Worm (Caenorhabditis elegans) whole organism, young adult: ENCODE data around the gene nhr-40.

Source experiments
- C17E4.6 ChIP-seq: fragments of 200-800 bp; sonication (Bioruptor generic); IDR thresholded peaks from 2 replicates; pipeline ENCODE4 v1.3.6; 2022; ENCODE audit warnings: missing genetic modification reagents, missing genetic modification characterization, missing compliant biosample characterization
- F10E7.11 ChIP-seq: sonication (generic microtip); optimal IDR thresholded peaks from 2 replicates; lab custom pipeline; 2017; ENCODE audit warnings: mild to moderate bottlenecking, missing genetic modification characterization, moderate library complexity, missing compliant biosample characterization
- F33H1.4 ChIP-seq: fragments of 200-800 bp; sonication (Bioruptor generic); IDR thresholded peaks from 2 replicates; pipeline ENCODE4 v1.3.6; 2022; ENCODE audit warnings: missing genetic modification reagents, missing genetic modification characterization, missing compliant biosample characterization
- F37B4.10 ChIP-seq: fragments of 200-800 bp; sonication (Bioruptor generic); IDR thresholded peaks from 2 replicates; pipeline ENCODE4 v1.3.6; 2022; ENCODE audit warnings: missing genetic modification characterization, missing compliant biosample characterization
- F52B5.7 ChIP-seq: sonication (generic microtip); optimal IDR thresholded peaks from 2 replicates; lab custom pipeline; 2016; ENCODE audit warnings: mild to moderate bottlenecking, missing genetic modification characterization, missing compliant biosample characterization
- F55B11.4 ChIP-seq: sonication (generic microtip); optimal IDR thresholded peaks from 2 replicates; lab custom pipeline; 2016; ENCODE audit warnings: missing compliant biosample characterization, missing genetic modification characterization, borderline replicate concordance; ENCODE audit not compliant: insufficient read depth
- K11D2.4 ChIP-seq: fragments of 200-800 bp; sonication (Bioruptor generic); IDR thresholded peaks from 2 replicates; pipeline ENCODE4 v1.3.6; 2022; ENCODE audit warnings: missing genetic modification reagents, missing genetic modification characterization, missing compliant biosample characterization
- K12H6.12 ChIP-seq: fragments of 200-800 bp; sonication (Bioruptor generic); optimal IDR thresholded peaks from 2 replicates; lab custom pipeline; 2018; ENCODE audit warnings: mild to moderate bottlenecking, missing genetic modification characterization, missing compliant biosample characterization
- Y53F4B.3 ChIP-seq: fragments of 200-800 bp; sonication (Bioruptor generic); IDR thresholded peaks from 2 replicates; pipeline ENCODE4 v1.3.6; 2022; ENCODE audit warnings: missing genetic modification reagents, missing genetic modification characterization, missing compliant biosample characterization
- Y53G8AR.9 ChIP-seq: fragments of 200-800 bp; sonication (Bioruptor generic); conservative IDR thresholded peaks from 2 replicates; pipeline ENCODE4 v1.3.6; 2022; ENCODE audit warnings: missing genetic modification reagents, missing genetic modification characterization, missing compliant biosample characterization
- ZK185.1 ChIP-seq: sonication (generic microtip); optimal IDR thresholded peaks from 2 replicates; lab custom pipeline; 2016; ENCODE audit warnings: mild to moderate bottlenecking, missing genetic modification characterization, missing compliant biosample characterization; ENCODE audit not compliant: poor library complexity, severe bottlenecking
- aptf-2 ChIP-seq: fragments of 200-800 bp; sonication (Bioruptor generic); conservative IDR thresholded peaks from 2 replicates; pipeline ENCODE4 v1.3.6; 2022; ENCODE audit warnings: missing genetic modification reagents, missing genetic modification characterization, missing compliant biosample characterization
- attf-5 ChIP-seq: fragments of 200-800 bp; sonication (Bioruptor generic); optimal IDR thresholded peaks from 2 replicates; lab custom pipeline; 2018; ENCODE audit warnings: mild to moderate bottlenecking, missing genetic modification characterization, missing compliant biosample characterization
- bed-1 ChIP-seq: fragments of 200-800 bp; sonication (Bioruptor generic); IDR thresholded peaks from 2 replicates; pipeline ENCODE4 v1.3.6; 2022; ENCODE audit warnings: missing genetic modification reagents, missing genetic modification characterization, missing compliant biosample characterization
- ceh-27 ChIP-seq: fragments of 200-800 bp; sonication (Bioruptor generic); optimal IDR thresholded peaks from 2 replicates; lab custom pipeline; 2018; ENCODE audit warnings: mild to moderate bottlenecking, missing genetic modification characterization, moderate library complexity, missing compliant biosample characterization
- ceh-79 ChIP-seq: sonication (generic microtip); optimal IDR thresholded peaks from 2 replicates; lab custom pipeline; 2017; ENCODE audit warnings: mild to moderate bottlenecking, missing genetic modification characterization, missing compliant biosample characterization
- chd-7 ChIP-seq: sonication (generic microtip); optimal IDR thresholded peaks from 2 replicates; lab custom pipeline; 2016; ENCODE audit warnings: mild to moderate bottlenecking, missing genetic modification characterization, moderate library complexity, missing compliant biosample characterization
- die-1 ChIP-seq: sonication (generic microtip); optimal IDR thresholded peaks from 2 replicates; lab custom pipeline; 2016; ENCODE audit warnings: missing genotype, mild to moderate bottlenecking, missing genetic modification characterization, missing compliant biosample characterization
- dox-1 ChIP-seq: fragments of 200-800 bp; sonication (Bioruptor generic); IDR thresholded peaks from 2 replicates; pipeline ENCODE4 v1.3.6; 2022; ENCODE audit warnings: missing genetic modification reagents, missing genetic modification characterization, missing compliant biosample characterization
- dpff-1 ChIP-seq: sonication (generic microtip); optimal IDR thresholded peaks from 2 replicates; lab custom pipeline; 2017; ENCODE audit warnings: mild to moderate bottlenecking, missing genetic modification characterization, missing compliant biosample characterization
- dpl-1 ChIP-seq: fragments of 150-350 bp; optimal IDR thresholded peaks from 2 replicates; lab custom pipeline; 2014; ENCODE audit warnings: missing biosample characterization, missing genetic modification reagents, missing genetic modification characterization
- ekl-4 ChIP-seq: fragments of 200-800 bp; sonication (Bioruptor generic); IDR thresholded peaks from 2 replicates; pipeline ENCODE4 v1.3.6; 2022; ENCODE audit warnings: missing genetic modification reagents, missing genetic modification characterization, missing compliant biosample characterization
- fkh-3 ChIP-seq: sonication (generic microtip); optimal IDR thresholded peaks from 2 replicates; lab custom pipeline; 2016; ENCODE audit warnings: mild to moderate bottlenecking, missing genetic modification characterization, missing compliant biosample characterization
- him-1 ChIP-seq: sonication (generic microtip); optimal IDR thresholded peaks from 2 replicates; lab custom pipeline; 2016; ENCODE audit warnings: missing genotype, missing genetic modification reagents, missing genetic modification characterization, missing compliant biosample characterization
- hlh-12 ChIP-seq: sonication (generic microtip); optimal IDR thresholded peaks from 2 replicates; lab custom pipeline; 2016; ENCODE audit warnings: missing genetic modification characterization, missing compliant biosample characterization
- hlh-26 ChIP-seq: fragments of 200-800 bp; sonication (Bioruptor generic); conservative IDR thresholded peaks from 2 replicates; pipeline ENCODE4 v1.3.6; 2022; ENCODE audit warnings: missing genetic modification reagents, missing genetic modification characterization, missing compliant biosample characterization
- hmg-20 ChIP-seq: fragments of 200-800 bp; sonication (Bioruptor generic); IDR thresholded peaks from 2 replicates; pipeline ENCODE4 v1.3.6; 2022; ENCODE audit warnings: missing genetic modification reagents, missing genetic modification characterization, missing compliant biosample characterization
- lag-1 ChIP-seq: fragments of 200-800 bp; sonication (Bioruptor generic); IDR thresholded peaks from 2 replicates; pipeline ENCODE4 v1.3.6; 2022; ENCODE audit warnings: missing genetic modification reagents, missing genetic modification characterization, missing compliant biosample characterization
- let-526 ChIP-seq: fragments of 200-800 bp; sonication (Bioruptor generic); IDR thresholded peaks from 2 replicates; pipeline ENCODE4 v1.3.6; 2022; ENCODE audit warnings: missing genetic modification reagents, missing genetic modification characterization, missing compliant biosample characterization
- let-607 ChIP-seq, 2 experiments: fragments of 200-800 bp in 1 of 2; sonication (Bioruptor generic) in 1 of 2; sonication (generic microtip) in 1 of 2; optimal IDR thresholded peaks; 2 replicates each; lab custom pipeline; 2016 to 2018; ENCODE audit warnings: mild to moderate bottlenecking in 2 of 2, missing compliant biosample characterization in 2 of 2, missing genetic modification characterization in 2 of 2, moderate library complexity in 2 of 2, missing genotype in 1 of 2
- lin-26 ChIP-seq: fragments of 200-800 bp; sonication (Bioruptor generic); IDR thresholded peaks from 2 replicates; pipeline ENCODE4 v1.3.6; 2022; ENCODE audit warnings: missing genetic modification reagents, missing genetic modification characterization, missing compliant biosample characterization
- lin-40 ChIP-seq: sonication (generic microtip); optimal IDR thresholded peaks from 2 replicates; lab custom pipeline; 2016; ENCODE audit warnings: missing genetic modification characterization, mild to moderate bottlenecking, missing compliant biosample characterization, missing genotype, missing genetic modification reagents
- lir-1 ChIP-seq: fragments of 200-800 bp; sonication (Bioruptor generic); conservative IDR thresholded peaks from 2 replicates; pipeline ENCODE4 v1.3.6; 2022; ENCODE audit warnings: missing genetic modification reagents, missing genetic modification characterization, missing compliant biosample characterization
- madf-6 ChIP-seq: fragments of 200-800 bp; sonication (Bioruptor generic); IDR thresholded peaks from 2 replicates; pipeline ENCODE4 v1.3.6; 2022; ENCODE audit warnings: missing genetic modification reagents, missing genetic modification characterization, missing compliant biosample characterization
- madf-8 ChIP-seq: fragments of 200-800 bp; sonication (Bioruptor generic); conservative IDR thresholded peaks from 2 replicates; pipeline ENCODE4 v1.3.6; 2022; ENCODE audit warnings: missing genetic modification reagents, missing genetic modification characterization, missing compliant biosample characterization
- mcd-1 ChIP-seq: fragments of 200-800 bp; sonication (Bioruptor generic); IDR thresholded peaks from 2 replicates; pipeline ENCODE4 v1.3.6; 2022; ENCODE audit warnings: missing genetic modification reagents, missing genetic modification characterization, missing compliant biosample characterization
- nfya-1 ChIP-seq: sonication (generic microtip); optimal IDR thresholded peaks from 2 replicates; lab custom pipeline; 2017; ENCODE audit warnings: antibody characterized with exemption, missing compliant biosample characterization, missing genetic modification characterization, borderline replicate concordance; ENCODE audit not compliant: insufficient read depth
- nhr-27 ChIP-seq: fragments of 200-800 bp; sonication (Bioruptor generic); optimal IDR thresholded peaks from 2 replicates; lab custom pipeline; 2018; ENCODE audit warnings: mild to moderate bottlenecking, missing genetic modification characterization, moderate library complexity, missing compliant biosample characterization
- pbrm-1 ChIP-seq: fragments of 200-800 bp; sonication (Bioruptor generic); IDR thresholded peaks from 2 replicates; pipeline ENCODE4 v1.3.6; 2022; ENCODE audit warnings: missing genetic modification reagents, missing genetic modification characterization, missing compliant biosample characterization
- pha-4 ChIP-seq: fragments of 150-350 bp; sonication (generic microtip); optimal IDR thresholded peaks from 2 replicates; lab custom pipeline; 2014; ENCODE audit warnings: missing biosample characterization, missing genetic modification reagents, missing genetic modification characterization
- rec-8 ChIP-seq, 2 experiments: sonication (generic microtip); optimal IDR thresholded peaks; 2 replicates each; lab custom pipeline; 2016; ENCODE audit warnings: mild to moderate bottlenecking in 2 of 2, missing genetic modification characterization in 2 of 2, missing genetic modification reagents in 2 of 2, missing genotype in 2 of 2, missing biosample characterization in 1 of 2, missing compliant biosample characterization in 1 of 2, moderate library complexity in 1 of 2
- rpc-1 ChIP-seq, 2 experiments: fragments of 150-350 bp in 1 of 2; sonication (generic microtip) in 1 of 2; optimal IDR thresholded peaks; 2 replicates each; lab custom pipeline; 2014 to 2018; ENCODE audit warnings: missing biosample characterization in 1 of 2, missing genetic modification characterization in 1 of 2, missing genetic modification reagents in 1 of 2, missing genotype in 1 of 2
- sdz-38 ChIP-seq: sonication (generic microtip); optimal IDR thresholded peaks from 2 replicates; lab custom pipeline; 2016; ENCODE audit warnings: missing genotype, missing genetic modification characterization, missing compliant biosample characterization
- somi-1 ChIP-seq: fragments of 200-800 bp; sonication (Bioruptor generic); optimal IDR thresholded peaks from 2 replicates; lab custom pipeline; 2018; ENCODE audit warnings: mild to moderate bottlenecking, missing genetic modification characterization, missing compliant biosample characterization
- tbx-9 ChIP-seq: sonication (generic microtip); optimal IDR thresholded peaks from 2 replicates; lab custom pipeline; 2016; ENCODE audit warnings: borderline replicate concordance, missing genetic modification characterization, inconsistent platforms, missing compliant biosample characterization
- unc-62 ChIP-seq: fragments of 150-350 bp; optimal IDR thresholded peaks from 2 replicates; lab custom pipeline; 2014; ENCODE audit warnings: missing biosample characterization, missing genetic modification reagents, missing genetic modification characterization
- ztf-18 ChIP-seq: sonication (generic microtip); optimal IDR thresholded peaks from 2 replicates; lab custom pipeline; 2016; ENCODE audit warnings: missing genotype, mild to moderate bottlenecking, missing genetic modification characterization, missing compliant biosample characterization
- ztf-22 ChIP-seq: fragments of 200-800 bp; sonication (Bioruptor generic); optimal IDR thresholded peaks from 2 replicates; lab custom pipeline; 2018; ENCODE audit warnings: mild to moderate bottlenecking, missing genetic modification characterization, moderate library complexity, missing compliant biosample characterization
- ztf-26 ChIP-seq: sonication (generic microtip); optimal IDR thresholded peaks from 2 replicates; lab custom pipeline; 2017; ENCODE audit warnings: missing genetic modification characterization, missing compliant biosample characterization

The nhr-40 gene

DNA sequence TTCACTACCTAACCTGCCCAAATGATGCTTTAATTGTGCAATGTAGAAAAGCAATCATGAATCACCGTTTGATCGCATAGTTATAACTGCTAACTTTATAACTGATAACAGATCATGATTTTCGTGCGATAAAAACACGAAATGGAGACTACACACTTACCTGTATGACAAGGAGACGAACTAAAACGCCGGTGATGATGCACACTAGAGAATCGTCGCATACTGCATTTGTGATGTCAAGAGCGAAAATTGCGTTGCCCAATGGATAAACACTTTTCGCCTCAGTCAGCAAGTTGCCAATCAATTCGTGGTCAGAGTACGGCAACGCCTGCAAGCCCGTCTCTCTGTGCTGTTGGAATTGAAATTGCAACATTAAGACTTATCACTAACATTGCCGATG, 24.8 kb upstream of the nhr-40 start (continued):
- 0 out of 2 replicates have a peak, but pooled peaks have one; percentile 46 for TF ChIP-seq Y53G8AR.9 (GFP tag; lab: Robert Waterston, UW)
- TF ChIP-seq ceh-79, result no peak
- no peak for TF ChIP-seq unc-62 (GFP tag; lab: Kevin White, UChicago)
- no peak for TF ChIP-seq somi-1 (GFP tag; lab: Kevin White, UChicago)
- TF ChIP-seq die-1, result no peak
- TF ChIP-seq attf-5 (GFP tag; lab: Kevin White, UChicago), result no peak
- no peak for TF ChIP-seq C17E4.6
- TF ChIP-seq let-526, result no peak
- no peak for TF ChIP-seq lir-1 (GFP tag; lab: Robert Waterston, UW)
- TF ChIP-seq F52B5.7 (tag; lab: Kevin White, UChicago), result no peak
- TF ChIP-seq K11D2.4 (GFP tag; lab: Robert Waterston, UW), result no peak
- TF ChIP-seq madf-8 (GFP tag; lab: Robert Waterston, UW), result no peak
- TF ChIP-seq lag-1 (GFP tag; lab: Robert Waterston, UW), result no peak
- no peak for TF ChIP-seq ztf-18
- no peak for TF ChIP-seq pha-4
- no peak for TF ChIP-seq dpl-1 (GFP tag; lab: Kevin White, UChicago)
- no peak for TF ChIP-seq rpc-1 (optimal IDR thresholded peaks at IDR 0.05; lab: Kevin White, UChicago)
- TF ChIP-seq rpc-1 (tag; optimal IDR thresholded peaks at IDR 0.05; lab: Kevin White, UChicago), result no peak
- TF ChIP-seq him-1 (tag; lab: Kevin White, UChicago), result no peak
- no peak for TF ChIP-seq pbrm-1 (GFP tag; lab: Robert Waterston, UW)
- TF ChIP-seq tbx-9 (tag; lab: Kevin White, UChicago), result no peak
- peak; percentile 62 for TF ChIP-seq dox-1 (GFP tag; lab: Robert Waterston, UW)
- no peak for TF ChIP-seq aptf-2 (GFP tag; lab: Robert Waterston, UW)
- TF ChIP-seq ZK185.1 (tag; lab: Kevin White, UChicago), result peak; percentile 6
- TF ChIP-seq let-607 (tag; optimal IDR thresholded peaks at IDR 0.05; lab: Kevin White, UChicago), result peak; percentile 73 to 82
- no peak for TF ChIP-seq K12H6.12 (tag; lab: Kevin White, UChicago)
- no peak for TF ChIP-seq Y53F4B.3
- no peak for TF ChIP-seq rec-8 (tag; optimal IDR thresholded peaks at IDR 0.05; lab: Kevin White, UChicago)
- no peak for TF ChIP-seq sdz-38 (tag; lab: Kevin White, UChicago)
- peak; percentile 73 for TF ChIP-seq ztf-22 (GFP tag; lab: Kevin White, UChicago)
- no peak for TF ChIP-seq lin-26 (GFP tag; lab: Robert Waterston, UW)
- TF ChIP-seq F10E7.11 (tag; lab: Kevin White, UChicago), result no peak
- TF ChIP-seq hmg-20, result no peak
- no peak for TF ChIP-seq F37B4.10 (GFP tag; lab: Robert Waterston, UW)
- TF ChIP-seq madf-6 (GFP tag; lab: Robert Waterston, UW), result no peak
- TF ChIP-seq ekl-4 (GFP tag; lab: Robert Waterston, UW), result no peak
- TF ChIP-seq fkh-3 (tag; lab: Kevin White, UChicago), result no peak
- TF ChIP-seq hlh-26 (GFP tag; lab: Robert Waterston, UW), result no peak
- no peak for TF ChIP-seq ceh-27 (GFP tag; lab: Kevin White, UChicago)
- TF ChIP-seq nhr-27 (tag; lab: Kevin White, UChicago), result no peak
- no peak for TF ChIP-seq F33H1.4
- no peak for TF ChIP-seq nfya-1 (tag; lab: Kevin White, UChicago)
- no peak for TF ChIP-seq mcd-1
- peak; percentile 22 for TF ChIP-seq chd-7 (tag; lab: Kevin White, UChicago)
- TF ChIP-seq bed-1 (GFP tag; lab: Robert Waterston, UW), result no peak
- no peak for TF ChIP-seq dpff-1 (tag; lab: Kevin White, UChicago)
- TF ChIP-seq lin-40 (tag; lab: Kevin White, UChicago), result peak; percentile 53
- TF ChIP-seq F55B11.4 (tag; lab: Kevin White, UChicago), result no peak
- no peak for TF ChIP-seq ztf-26 (tag; lab: Kevin White, UChicago)
- TF ChIP-seq hlh-12 (tag; lab: Kevin White, UChicago), result no peak
